Worm (Caenorhabditis elegans) whole organism, L2 larva: ENCODE data around the gene end-1.

Experiments
- elt-1 ChIP-seq: fragments of 150-350 bp; optimal IDR thresholded peaks from 2 replicates; lab custom pipeline; 2014; ENCODE audit warnings: missing biosample characterization, missing genetic modification characterization
- snpc-4 ChIP-seq: fragments of 150-350 bp; optimal IDR thresholded peaks from 2 replicates; lab custom pipeline; 2014; ENCODE audit warnings: missing biosample characterization, missing genetic modification characterization
- ztf-11 ChIP-seq: sonication (generic microtip); optimal IDR thresholded peaks from 2 replicates; lab custom pipeline; 2017; ENCODE audit warnings: missing biosample characterization, missing genetic modification characterization

- TF ChIP-seq elt-1 (tag; lab: Kevin White, UChicago): no peak
- no peak for TF ChIP-seq snpc-4 (tag; lab: Kevin White, UChicago)
- no peak for TF ChIP-seq ztf-11 (tag; lab: Kevin White, UChicago)
These were observed 18.7 kb downstream of the end-1 start for ce11 chrV:14003587-14004156.
